Fruit fly (Drosophila melanogaster) whole organism, embryonic: ENCODE measurements around the gene Agxt.

ENCODE experiments used
- ATbp ChIP-seq: fragments of 200-800 bp; sonication (Bioruptor generic); optimal IDR thresholded peaks from 2 replicates; lab custom pipeline; 2017; ENCODE audit warnings: missing biosample characterization, mild to moderate bottlenecking, missing genetic modification characterization, missing genetic modification reagents
- Adf1 ChIP-seq: fragments of 200-800 bp; sonication (Bioruptor generic); IDR thresholded peaks from 2 replicates; pipeline ENCODE4 v1.3.6; 2022; ENCODE audit warnings: missing biosample characterization, missing genetic modification characterization
- BEAF-32 ChIP-seq: fragments of 200-800 bp; sonication (Bioruptor generic); optimal IDR thresholded peaks from 3 replicates; lab custom pipeline; 2017; ENCODE audit warnings: missing biosample characterization, missing genetic modification characterization, mild to moderate bottlenecking, moderate library complexity, missing genetic modification reagents
- BtbVII ChIP-seq: fragments of 200-800 bp; sonication (Bioruptor generic); optimal IDR thresholded peaks from 3 replicates; lab custom pipeline; 2017; ENCODE audit warnings: missing biosample characterization, mild to moderate bottlenecking, missing genetic modification characterization
- CG10565 ChIP-seq: fragments of 200-800 bp; sonication (Bioruptor generic); optimal IDR thresholded peaks from 3 replicates; lab custom pipeline; 2016; ENCODE audit warnings: missing biosample characterization, mild to moderate bottlenecking, missing genetic modification characterization
- CG11085 ChIP-seq: fragments of 200-800 bp; sonication (Bioruptor generic); IDR thresholded peaks from 2 replicates; pipeline ENCODE4 v1.3.6; 2022; ENCODE audit warnings: missing biosample characterization, missing genetic modification characterization
- CG11398 ChIP-seq: fragments of 200-800 bp; sonication (Bioruptor generic); optimal IDR thresholded peaks from 2 replicates; lab custom pipeline; 2016; ENCODE audit warnings: missing biosample characterization, missing genetic modification characterization
- CG11723 ChIP-seq: fragments of 200-800 bp; sonication (Bioruptor generic); optimal IDR thresholded peaks from 2 replicates; lab custom pipeline; 2017; ENCODE audit warnings: missing biosample characterization, mild to moderate bottlenecking, missing genetic modification characterization
- CG12391 ChIP-seq: fragments of 200-800 bp; sonication (Bioruptor generic); optimal IDR thresholded peaks from 3 replicates; lab custom pipeline; 2018; ENCODE audit warnings: missing biosample characterization, mild to moderate bottlenecking, missing genetic modification characterization, moderate library complexity
- CG13775 ChIP-seq: fragments of 200-800 bp; sonication (Bioruptor generic); optimal IDR thresholded peaks from 3 replicates; lab custom pipeline; 2017; ENCODE audit warnings: missing biosample characterization, mild to moderate bottlenecking, missing genetic modification characterization
- CG2116 ChIP-seq: fragments of 200-800 bp; sonication (Bioruptor generic); optimal IDR thresholded peaks from 3 replicates; lab custom pipeline; 2018; ENCODE audit warnings: missing biosample characterization, mild to moderate bottlenecking, missing genetic modification characterization
- CG30403 ChIP-seq: fragments of 200-800 bp; sonication (Bioruptor generic); optimal IDR thresholded peaks from 3 replicates; lab custom pipeline; 2016; ENCODE audit warnings: missing biosample characterization, missing genetic modification characterization
- CG31388 ChIP-seq: fragments of 200-800 bp; sonication (Bioruptor generic); optimal IDR thresholded peaks from 2 replicates; lab custom pipeline; 2016; ENCODE audit warnings: missing biosample characterization, missing genetic modification characterization
- CG31441 ChIP-seq: fragments of 200-800 bp; sonication (Bioruptor generic); IDR thresholded peaks from 2 replicates; pipeline ENCODE4 v1.3.6; 2022; ENCODE audit warnings: missing biosample characterization, missing genetic modification characterization
- CG3838 ChIP-seq: fragments of 200-800 bp; sonication (Bioruptor generic); optimal IDR thresholded peaks from 3 replicates; lab custom pipeline; 2016; ENCODE audit warnings: missing biosample characterization, missing genetic modification characterization
- CG4360 ChIP-seq: fragments of 200-800 bp; sonication (Bioruptor generic); IDR thresholded peaks from 2 replicates; pipeline ENCODE4 v1.3.6; 2022; ENCODE audit warnings: missing biosample characterization, missing genetic modification characterization
- CG5953 ChIP-seq: fragments of 200-800 bp; sonication (Bioruptor generic); IDR thresholded peaks from 2 replicates; pipeline ENCODE4 v1.3.6; 2022; ENCODE audit warnings: missing biosample characterization, missing genetic modification characterization
- CG6254 ChIP-seq: fragments of 200-800 bp; sonication (Bioruptor generic); optimal IDR thresholded peaks from 3 replicates; lab custom pipeline; 2017; ENCODE audit warnings: mild to moderate bottlenecking, missing biosample characterization, missing genetic modification reagents, missing genetic modification characterization
- CG6791 ChIP-seq: fragments of 200-800 bp; sonication (Bioruptor generic); IDR thresholded peaks from 3 replicates; pipeline ENCODE4 v1.3.6; 2022; ENCODE audit warnings: missing biosample characterization, missing genetic modification characterization; ENCODE audit not compliant: partially characterized antibody
- CG7372 ChIP-seq: fragments of 200-800 bp; sonication (Bioruptor generic); IDR thresholded peaks from 2 replicates; pipeline ENCODE4 v1.3.6; 2022; ENCODE audit warnings: missing biosample characterization, missing genetic modification characterization
- CG8478 ChIP-seq: fragments of >200 bp; optimal IDR thresholded peaks from 2 replicates; lab custom pipeline; 2018
- CG8924 ChIP-seq: fragments of 200-800 bp; optimal IDR thresholded peaks from 3 replicates; lab custom pipeline; 2019; ENCODE audit warnings: missing biosample characterization, mild to moderate bottlenecking, missing genetic modification characterization, moderate library complexity
- CG9215 ChIP-seq: fragments of 200-800 bp; sonication (Bioruptor generic); IDR thresholded peaks from 2 replicates; pipeline ENCODE4 v1.3.6; 2022; ENCODE audit warnings: missing biosample characterization, missing genetic modification characterization
- CG9609 ChIP-seq: fragments of 200-800 bp; sonication (Bioruptor generic); optimal IDR thresholded peaks from 3 replicates; lab custom pipeline; 2016; ENCODE audit warnings: missing biosample characterization, missing genetic modification characterization
- CG9797 ChIP-seq: fragments of 200-800 bp; sonication (Bioruptor generic); optimal IDR thresholded peaks from 3 replicates; lab custom pipeline; 2018; ENCODE audit warnings: missing biosample characterization, mild to moderate bottlenecking, missing genetic modification characterization
- Hr3 ChIP-seq: fragments of 200-800 bp; sonication (Bioruptor generic); optimal IDR thresholded peaks from 3 replicates; lab custom pipeline; 2016; ENCODE audit warnings: missing biosample characterization, missing genetic modification characterization
- Hr51 ChIP-seq, 2 experiments: fragments of 200-800 bp; sonication (Bioruptor generic); optimal IDR thresholded peaks; 2 replicates in 1 of 2; 3 replicates in 1 of 2; lab custom pipeline; 2016 to 2018; ENCODE audit warnings: missing biosample characterization in 2 of 2, missing genetic modification characterization in 2 of 2, mild to moderate bottlenecking in 1 of 2, moderate library complexity in 1 of 2
- Lhr ChIP-seq: fragments of 200-800 bp; sonication (Bioruptor generic); optimal IDR thresholded peaks from 3 replicates; lab custom pipeline; 2017; ENCODE audit warnings: mild to moderate bottlenecking, missing biosample characterization, missing genetic modification reagents, missing genetic modification characterization
- NfI ChIP-seq: fragments of 200-800 bp; sonication (Bioruptor generic); optimal IDR thresholded peaks from 3 replicates; lab custom pipeline; 2018; ENCODE audit warnings: missing biosample characterization, mild to moderate bottlenecking, missing genetic modification characterization, moderate library complexity
- Pdp1 ChIP-seq, 2 experiments: fragments of 200-800 bp; sonication (Bioruptor generic); optimal IDR thresholded peaks; 3 replicates each; lab custom pipeline; 2016; ENCODE audit warnings: missing biosample characterization in 2 of 2, missing genetic modification characterization in 2 of 2, mild to moderate bottlenecking in 1 of 2, moderate library complexity in 1 of 2
- Sin3A ChIP-seq: fragments of >200 bp; optimal IDR thresholded peaks from 2 replicates; lab custom pipeline; 2018
- Usf ChIP-seq: fragments of 200-800 bp; sonication (Bioruptor generic); optimal IDR thresholded peaks from 2 replicates; lab custom pipeline; 2017; ENCODE audit warnings: missing genotype, missing biosample characterization, missing genetic modification characterization
- YL-1 ChIP-seq: fragments of 200-800 bp; sonication (Bioruptor generic); optimal IDR thresholded peaks from 3 replicates; lab custom pipeline; 2017; ENCODE audit warnings: missing biosample characterization, mild to moderate bottlenecking, missing genetic modification characterization
- ash1 ChIP-seq: fragments of 200-800 bp; sonication (Bioruptor generic); optimal IDR thresholded peaks from 2 replicates; lab custom pipeline; 2018; ENCODE audit warnings: missing biosample characterization, mild to moderate bottlenecking, missing genetic modification characterization
- chif ChIP-seq, 2 experiments: fragments of 200-800 bp; sonication (Bioruptor generic); optimal IDR thresholded peaks; 3 replicates each; lab custom pipeline; 2016; ENCODE audit warnings: missing biosample characterization in 2 of 2, missing genetic modification characterization in 2 of 2
- dysf ChIP-seq: fragments of 200-800 bp; sonication (Bioruptor generic); IDR thresholded peaks from 3 replicates; pipeline ENCODE4 v1.3.6; 2022; ENCODE audit warnings: missing biosample characterization, missing genetic modification characterization
- eyg ChIP-seq: fragments of 200-800 bp; sonication (Bioruptor generic); optimal IDR thresholded peaks from 3 replicates; lab custom pipeline; 2016; ENCODE audit warnings: missing biosample characterization, missing genetic modification characterization
- gcm ChIP-seq: fragments of 200-800 bp; sonication (Bioruptor generic); optimal IDR thresholded peaks from 2 replicates; lab custom pipeline; 2019; ENCODE audit warnings: missing biosample characterization, mild to moderate bottlenecking, missing genetic modification characterization, moderate library complexity
- gem ChIP-seq: fragments of 200-800 bp; sonication (Bioruptor generic); optimal IDR thresholded peaks from 2 replicates; lab custom pipeline; 2019; ENCODE audit warnings: missing biosample characterization, mild to moderate bottlenecking, missing genetic modification characterization, moderate library complexity
- jing ChIP-seq: fragments of 200-800 bp; sonication (Bioruptor generic); optimal IDR thresholded peaks from 2 replicates; lab custom pipeline; 2018; ENCODE audit warnings: missing biosample characterization, mild to moderate bottlenecking, missing genetic modification characterization
- knrl ChIP-seq: fragments of 200-800 bp; sonication (Bioruptor generic); IDR thresholded peaks from 3 replicates; pipeline ENCODE4 v1.3.6; 2022; ENCODE audit warnings: missing biosample characterization, missing genetic modification characterization; ENCODE audit not compliant: partially characterized antibody
- lilli ChIP-seq: fragments of 200-800 bp; sonication (Bioruptor generic); optimal IDR thresholded peaks from 3 replicates; lab custom pipeline; 2016; ENCODE audit warnings: missing biosample characterization, missing genetic modification characterization
- luna ChIP-seq: fragments of 200-800 bp; sonication (Bioruptor generic); optimal IDR thresholded peaks from 2 replicates; lab custom pipeline; 2016; ENCODE audit warnings: missing biosample characterization, missing genetic modification characterization
- odd ChIP-seq: fragments of 200-800 bp; sonication (Bioruptor generic); optimal IDR thresholded peaks from 2 replicates; lab custom pipeline; 2017; ENCODE audit warnings: missing biosample characterization, mild to moderate bottlenecking, missing genetic modification characterization
- sim ChIP-seq: fragments of 200-800 bp; sonication (Bioruptor generic); IDR thresholded peaks from 2 replicates; pipeline ENCODE4 v1.3.6; 2022; ENCODE audit warnings: missing biosample characterization, missing genetic modification characterization
- slp2 ChIP-seq: fragments of 200-800 bp; sonication (Bioruptor generic); optimal IDR thresholded peaks from 2 replicates; lab custom pipeline; 2016; ENCODE audit warnings: missing biosample characterization, missing genetic modification characterization
- sob ChIP-seq: fragments of 200-800 bp; sonication (Bioruptor generic); IDR thresholded peaks from 2 replicates; pipeline ENCODE4 v1.3.6; 2022; ENCODE audit warnings: missing biosample characterization, missing genetic modification characterization
- stc ChIP-seq: fragments of 200-800 bp; sonication (Bioruptor generic); IDR thresholded peaks from 2 replicates; pipeline ENCODE4 v1.3.6; 2022; ENCODE audit warnings: missing biosample characterization, missing genetic modification characterization
- tgo ChIP-seq: fragments of 200-800 bp; sonication (Bioruptor generic); IDR thresholded peaks from 3 replicates; pipeline ENCODE4 v1.3.6; 2022; ENCODE audit warnings: missing biosample characterization, missing genetic modification characterization
- trem ChIP-seq: fragments of 200-800 bp; optimal IDR thresholded peaks from 3 replicates; lab custom pipeline; 2019; ENCODE audit warnings: missing biosample characterization, mild to moderate bottlenecking, missing genetic modification characterization, moderate library complexity
- trh ChIP-seq: fragments of 200-800 bp; sonication (Bioruptor generic); optimal IDR thresholded peaks from 2 replicates; lab custom pipeline; 2016; ENCODE audit warnings: missing biosample characterization, missing genetic modification characterization
- vfl ChIP-seq: fragments of 200-800 bp; sonication (Bioruptor generic); optimal IDR thresholded peaks from 2 replicates; lab custom pipeline; 2016; ENCODE audit warnings: missing biosample characterization, missing genetic modification characterization

Gene Agxt

DNA sequence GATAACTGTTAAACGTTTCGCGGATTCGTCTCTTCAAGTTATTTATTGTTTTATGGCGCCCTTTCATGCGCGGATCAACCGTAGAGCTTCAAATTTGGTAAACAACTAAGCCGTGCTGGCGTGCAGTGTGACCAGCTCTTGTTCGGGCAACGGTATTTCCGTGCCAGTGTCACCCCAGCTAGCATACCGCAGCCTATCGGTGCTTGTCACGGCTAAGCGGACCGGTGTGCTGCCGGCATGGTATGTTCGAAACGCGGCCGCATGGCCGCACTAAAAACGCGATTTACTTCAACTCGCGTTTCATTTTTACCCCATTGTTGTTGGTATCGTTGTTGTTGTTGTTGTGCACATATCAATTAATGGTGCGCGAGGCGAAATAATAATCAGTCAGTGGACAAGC is 4.5 kb upstream of the Agxt start, which contains the start of the genes CG42340 and CG3918 (continued):
- TF ChIP-seq knrl (GFP tag; lab: Robert Waterston, UW) (peak; percentile 68), sob (GFP tag; lab: Robert Waterston, UW) (peak; percentile 34; the same call in 1 of the 2 replicates), BEAF-32 (GFP tag; lab: Kevin White, UChicago) (peak; percentile 65), trem (tag; lab: Kevin White, UChicago) (peak; percentile 79), dysf (GFP tag; lab: Robert Waterston, UW) (no peak), CG9215 (GFP tag; lab: Robert Waterston, UW) (no peak), vfl (GFP tag; lab: Kevin White, UChicago) (no peak), Pdp1 (GFP tag; optimal IDR thresholded peaks at IDR 0.05; lab: Kevin White, UChicago) (peak in 1 of 2 experiments; percentile 67), Adf1 (GFP tag; lab: Robert Waterston, UW) (peak; percentile 38; the same call in 1 of the 2 replicates), odd (no peak), CG30403 (no peak), stc (GFP tag; lab: Robert Waterston, UW) (peak; percentile 15; the same call in 1 of the 2 replicates), luna (no peak), Hr51 (GFP tag; optimal IDR thresholded peaks at IDR 0.05; lab: Kevin White, UChicago) (peak in 1 of 2 experiments; percentile 24), Sin3A (lab: Kevin White, UChicago) (peak; percentile 71), trh (no peak), eyg (GFP tag; lab: Kevin White, UChicago) (no peak), sim (GFP tag; lab: Robert Waterston, UW) (no peak), CG12391 (tag; lab: Kevin White, UChicago) (peak; percentile 36), Usf (GFP tag; lab: Kevin White, UChicago) (no peak), gcm (GFP tag; lab: Kevin White, UChicago) (peak; percentile 28), Lhr (GFP tag; lab: Kevin White, UChicago) (peak; percentile 100), CG9609 (no peak), CG9797 (GFP tag; lab: Kevin White, UChicago) (peak; percentile 99), CG2116 (GFP tag; lab: Kevin White, UChicago) (peak; percentile 72), ash1 (GFP tag; lab: Kevin White, UChicago) (no peak), CG11723 (GFP tag; lab: Kevin White, UChicago) (no peak), NfI (GFP tag; lab: Kevin White, UChicago) (no peak), slp2 (no peak), CG6791 (GFP tag; lab: Robert Waterston, UW) (0 out of 3 replicates have a peak, but pooled peaks have one; percentile 43), CG5953 (GFP tag; lab: Robert Waterston, UW) (no peak), CG31388 (no peak), YL-1 (GFP tag; lab: Kevin White, UChicago) (peak; percentile 66), CG10565 (no peak), CG13775 (GFP tag; lab: Kevin White, UChicago) (no peak), ATbp (no peak), gem (tag; lab: Kevin White, UChicago) (no peak), BtbVII (no peak), lilli (GFP tag; lab: Kevin White, UChicago) (no peak), CG4360 (GFP tag; lab: Robert Waterston, UW) (peak; percentile 95), CG6254 (GFP tag; lab: Kevin White, UChicago) (no peak), jing (no peak), Hr3 (GFP tag; lab: Kevin White, UChicago) (no peak), CG11398 (peak; percentile 15), CG11085 (GFP tag; lab: Robert Waterston, UW) (no peak), CG8924 (tag; lab: Kevin White, UChicago) (peak; percentile 57), CG7372 (GFP tag; lab: Robert Waterston, UW) (no peak), CG31441 (GFP tag; lab: Robert Waterston, UW) (no peak), CG8478 (lab: Kevin White, UChicago) (no peak), CG3838 (GFP tag; lab: Kevin White, UChicago) (no peak), chif (GFP tag; optimal IDR thresholded peaks at IDR 0.05; lab: Kevin White, UChicago) (peak; percentile 11 to 35), tgo (GFP tag; lab: Robert Waterston, UW) (no peak)
